Fruit fly (Drosophila melanogaster): ENCODE results near the gene Dip-C.

Dip-C gene

DNA sequence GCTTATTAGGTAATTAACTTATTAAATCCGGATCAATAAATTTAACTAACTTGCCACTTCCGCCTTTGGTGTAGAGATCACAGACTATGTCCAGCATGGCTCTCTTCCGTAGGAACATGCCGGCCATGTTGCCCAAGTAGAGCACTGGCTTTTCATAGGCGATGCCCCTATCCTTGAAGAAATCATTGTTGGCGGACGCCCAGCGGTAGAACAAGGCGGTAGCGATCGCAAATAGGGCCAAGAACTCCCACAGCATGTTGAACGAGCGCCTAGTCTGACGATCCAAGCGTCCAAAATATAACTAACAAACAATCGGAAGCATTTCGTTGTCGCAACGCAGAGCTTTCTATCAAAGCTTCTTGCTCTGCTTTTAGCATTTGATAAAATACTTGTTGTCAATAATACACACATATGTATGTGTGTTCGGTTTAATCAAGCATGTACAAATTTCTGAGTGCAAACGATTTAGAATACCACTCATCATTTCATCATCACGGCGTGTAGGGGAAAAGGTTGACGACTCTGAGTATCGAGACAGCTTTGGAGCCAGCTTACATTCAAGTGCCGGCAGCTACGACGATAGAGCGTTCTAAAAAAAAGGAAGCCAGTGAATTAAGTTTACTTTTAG is 14.8 kb downstream of the Dip-C start, which contains the start of gene Cyp9f3 (continued):
- TF ChIP-seq CG10431 (GFP tag; optimal IDR thresholded peaks at IDR 0.05) (no peak), CG10543 (GFP tag; optimal IDR thresholded peaks at IDR 0.05) (peak; percentile 79), CG14441 (GFP tag; IDR thresholded peaks at IDR 0.05) (no peak), CG13287 (GFP tag; IDR thresholded peaks at IDR 0.05; ENCODE audit: partially characterized antibody) (peak; percentile 25; the same call in 1 of the 2 replicates), CG34376 (GFP tag; optimal IDR thresholded peaks at IDR 0.05) (peak; percentile 96), amos (GFP tag; IDR thresholded peaks at IDR 0.05; ENCODE audit: partially characterized antibody) (peak; percentile 33; the same call in 1 of the 2 replicates), Med (GFP tag) (no peak), CG12942 (GFP tag; optimal IDR thresholded peaks at IDR 0.05) (no peak), CG10274 (GFP tag; optimal IDR thresholded peaks at IDR 0.05) (peak; percentile 63), CG2875 (GFP tag; optimal IDR thresholded peaks at IDR 0.05) (no peak), crol (GFP tag; IDR thresholded peaks at IDR 0.05) (no peak), CG17359 (tag; optimal IDR thresholded peaks at IDR 0.05) (no peak), CG15479 (GFP tag; optimal IDR thresholded peaks at IDR 0.05) (no peak), phol (tag; optimal IDR thresholded peaks at IDR 0.05) (no peak), CG3995 (GFP tag; optimal IDR thresholded peaks at IDR 0.05) (no peak), CG2712 (tag; optimal IDR thresholded peaks at IDR 0.05) (no peak), CG13894 (tag; optimal IDR thresholded peaks at IDR 0.05) (no peak), lab (GFP tag; optimal IDR thresholded peaks at IDR 0.05) (peak; percentile 25), HmgZ (tag; optimal IDR thresholded peaks at IDR 0.05) (peak; percentile 13), CG1529 (GFP tag; optimal IDR thresholded peaks at IDR 0.05) (no peak), Hr78 (GFP tag; optimal IDR thresholded peaks at IDR 0.05) (no peak), D19B (GFP tag; optimal IDR thresholded peaks at IDR 0.05) (no peak), CG42726 (GFP tag; IDR thresholded peaks at IDR 0.05; ENCODE audit: partially characterized antibody) (peak; percentile 46; the same call in 1 of the 2 replicates), CG34224 (GFP tag; IDR thresholded peaks at IDR 0.05; ENCODE audit: partially characterized antibody) (no peak), usp (GFP tag; optimal IDR thresholded peaks at IDR 0.05) (no peak), kay (GFP tag; optimal IDR thresholded peaks at IDR 0.05) (no peak), CG31365 (tag; optimal IDR thresholded peaks at IDR 0.05) (no peak), CG15514 (GFP tag; optimal IDR thresholded peaks at IDR 0.05) (peak; percentile 3), CG32767 (GFP tag; IDR thresholded peaks at IDR 0.05) (0 out of 2 replicates have a peak, but pooled peaks have one; percentile 9), CG1792 (GFP tag; optimal IDR thresholded peaks at IDR 0.05) (no peak), sens (GFP tag) (peak; percentile 1), otp (GFP tag; IDR thresholded peaks at IDR 0.05) (no peak), E2f1 (GFP tag; IDR thresholded peaks at IDR 0.05) (no peak), ap (GFP tag; IDR thresholded peaks at IDR 0.05) (no peak), sug (tag; optimal IDR thresholded peaks at IDR 0.05) (peak; percentile 2), chinmo (GFP tag; IDR thresholded peaks at IDR 0.05; ENCODE audit: partially characterized antibody) (0 out of 4 replicates have a peak, but pooled peaks have one; percentile 43), ems (GFP tag; optimal IDR thresholded peaks at IDR 0.05) (no peak), slbo (GFP tag; IDR thresholded peaks at IDR 0.05) (no peak; the same call in 1 of the 2 replicates), Trl (optimal IDR thresholded peaks at IDR 0.05) (no peak), Trl (GFP tag; optimal IDR thresholded peaks at IDR 0.05) (no peak), pzg (GFP tag; optimal IDR thresholded peaks at IDR 0.05) (no peak), lov (optimal IDR thresholded peaks at IDR 0.05) (no peak), lov (GFP tag; IDR thresholded peaks at IDR 0.05) (no peak), slou (GFP tag; optimal IDR thresholded peaks at IDR 0.05) (no peak), pum (GFP tag; optimal IDR thresholded peaks at IDR 0.05) (no peak), CG9817 (tag; optimal IDR thresholded peaks at IDR 0.05) (no peak), mld (GFP tag; IDR thresholded peaks at IDR 0.05; ENCODE audit: partially characterized antibody) (no peak), cg (GFP tag; optimal IDR thresholded peaks at IDR 0.05) (peak; percentile 40), CG32532 (GFP tag; IDR thresholded peaks at IDR 0.05) (no peak), CG13296 (GFP tag; optimal IDR thresholded peaks at IDR 0.05) (no peak)
